Worm (Caenorhabditis elegans) whole organism, mixed stage, embryonic: ENCODE measurements around the gene C15F1.1.

Experiments used
- M03D4.4 ChIP-seq: sonication (generic microtip); optimal IDR thresholded peaks from 2 replicates; lab custom pipeline; 2017; ENCODE audit warnings: mild to moderate bottlenecking, missing genetic modification characterization, missing compliant biosample characterization
- ceh-83 ChIP-seq: fragments of 200-800 bp; sonication (Bioruptor generic); optimal IDR thresholded peaks from 2 replicates; lab custom pipeline; 2018; ENCODE audit warnings: mild to moderate bottlenecking, missing genetic modification characterization, missing compliant biosample characterization
- cnd-1 ChIP-seq: fragments of 200-800 bp; sonication (Bioruptor generic); optimal IDR thresholded peaks from 2 replicates; lab custom pipeline; 2018; ENCODE audit warnings: mild to moderate bottlenecking, missing genetic modification characterization, missing compliant biosample characterization
- elt-1 ChIP-seq: sonication (generic microtip); optimal IDR thresholded peaks from 2 replicates; lab custom pipeline; 2017; ENCODE audit warnings: missing genetic modification characterization, mild to moderate bottlenecking, missing compliant biosample characterization, antibody characterized with exemption, moderate library complexity, borderline replicate concordance; ENCODE audit not compliant: insufficient read depth
- flh-1 ChIP-seq: fragments of 200-800 bp; sonication (Bioruptor generic); optimal IDR thresholded peaks from 2 replicates; lab custom pipeline; 2018; ENCODE audit warnings: mild to moderate bottlenecking, missing genetic modification characterization, moderate library complexity, missing compliant biosample characterization
- ham-2 ChIP-seq: fragments of 200-800 bp; sonication (Bioruptor generic); optimal IDR thresholded peaks from 2 replicates; lab custom pipeline; 2018; ENCODE audit warnings: mild to moderate bottlenecking, missing genetic modification characterization, missing compliant biosample characterization
- nhr-12 ChIP-seq: fragments of 150-350 bp; optimal IDR thresholded peaks from 2 replicates; lab custom pipeline; 2014; ENCODE audit warnings: missing biosample characterization, missing genetic modification characterization
- nhr-2 ChIP-seq: fragments of 150-350 bp; optimal IDR thresholded peaks from 2 replicates; lab custom pipeline; 2014; ENCODE audit warnings: missing biosample characterization, missing genetic modification characterization
- pha-4 ChIP-seq: fragments of 150-350 bp; optimal IDR thresholded peaks from 2 replicates; lab custom pipeline; 2018; ENCODE audit warnings: missing biosample characterization, missing genetic modification reagents, missing genetic modification characterization
- snpc-4 ChIP-seq: fragments of 150-350 bp; optimal IDR thresholded peaks from 2 replicates; lab custom pipeline; 2014; ENCODE audit warnings: missing biosample characterization, missing genetic modification characterization
- sptf-1 ChIP-seq: sonication (generic microtip); optimal IDR thresholded peaks from 2 replicates; lab custom pipeline; 2017; ENCODE audit warnings: mild to moderate bottlenecking, missing genetic modification characterization, moderate library complexity, missing compliant biosample characterization
- unc-120 ChIP-seq: sonication (generic microtip); optimal IDR thresholded peaks from 2 replicates; lab custom pipeline; 2017; ENCODE audit warnings: missing genetic modification characterization, missing compliant biosample characterization; ENCODE audit not compliant: poor library complexity, severe bottlenecking
- zip-8 ChIP-seq: fragments of 150-350 bp; optimal IDR thresholded peaks from 2 replicates; lab custom pipeline; 2014; ENCODE audit warnings: missing biosample characterization, missing genetic modification characterization
- ztf-11 ChIP-seq: fragments of 150-350 bp; optimal IDR thresholded peaks from 2 replicates; lab custom pipeline; 2014; ENCODE audit warnings: missing biosample characterization, missing genetic modification characterization

The C15F1.1 gene

ce11 chrII:7037659-7038342 lies 48.1 kb downstream of the C15F1.1 start, which contains the start of gene cin-4:
Gene cin-4, plus strand, starts transcription at chrII:7038292.
- TF ChIP-seq M03D4.4 (tag; lab: Kevin White, UChicago) (no peak), sptf-1 (no peak), nhr-12 (no peak), elt-1 (tag; lab: Kevin White, UChicago) (no peak), cnd-1 (tag; lab: Kevin White, UChicago) (no peak), pha-4 (tag; lab: Kevin White, UChicago) (no peak), snpc-4 (tag; lab: Kevin White, UChicago) (no peak), flh-1 (no peak), unc-120 (no peak), nhr-2 (no peak), ztf-11 (tag; lab: Kevin White, UChicago) (no peak), ceh-83 (GFP tag; lab: Kevin White, UChicago) (no peak), zip-8 (tag; lab: Kevin White, UChicago) (no peak), ham-2 (GFP tag; lab: Kevin White, UChicago) (no peak)
- TF ChIP-seq, all 35 proteins: peak for 0
